Fruit fly (Drosophila melanogaster) S2 (cell line): ENCODE data around the gene Cyp4g1.

Experiments used
- CG8478 ChIP-seq: fragments of >200 bp; optimal IDR thresholded peaks from 2 replicates; lab custom pipeline; 2018
- CTCF ChIP-seq, 2 experiments: fragments of >200 bp; optimal IDR thresholded peaks; 2 replicates each; lab custom pipeline; 2018

DNA sequence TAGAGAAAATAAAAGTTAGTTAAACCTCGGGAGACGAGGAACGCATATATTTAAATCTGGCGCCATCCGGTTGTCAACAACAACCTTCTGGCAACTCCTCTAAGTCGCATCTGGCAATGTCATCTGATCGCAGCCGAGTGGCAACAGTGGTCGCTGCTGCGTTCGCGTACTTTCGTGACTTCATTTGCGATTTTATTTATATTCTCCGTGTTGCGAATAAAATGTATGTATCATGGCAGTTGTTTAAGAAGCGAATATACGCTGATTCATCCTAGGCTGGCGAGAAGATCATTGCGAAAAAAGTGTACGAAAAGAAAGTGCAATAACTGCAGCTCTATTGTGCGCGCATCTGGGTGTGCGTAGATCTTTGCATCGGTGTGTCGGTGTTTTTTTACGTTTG lies 27.2 kb upstream of the Cyp4g1 start, which contains the start of gene svr:
- TF ChIP-seq CTCF (optimal IDR thresholded peaks at IDR 0.05; lab: Kevin White, UChicago) (peak; percentile 29 to 51), CG8478 (lab: Kevin White, UChicago) (no peak)
